Fruit fly (Drosophila melanogaster) whole organism, embryonic: ENCODE measurements around the gene CG33111.

Experiments
- Ada2b ChIP-seq: fragments of 200-800 bp; sonication (Bioruptor generic); IDR thresholded peaks from 2 replicates; pipeline ENCODE4 v1.3.6; 2022; ENCODE audit warnings: missing biosample characterization, missing genetic modification characterization
- Bdp1 ChIP-seq: fragments of 200-800 bp; sonication (Bioruptor generic); optimal IDR thresholded peaks from 3 replicates; lab custom pipeline; 2016; ENCODE audit warnings: missing biosample characterization, missing genetic modification characterization
- CG1024 ChIP-seq: fragments of 200-800 bp; sonication (Bioruptor generic); IDR thresholded peaks from 2 replicates; pipeline ENCODE4 v1.3.6; 2022; ENCODE audit warnings: missing biosample characterization, missing genetic modification characterization
- CG12236 ChIP-seq: fragments of 200-800 bp; sonication (Bioruptor generic); optimal IDR thresholded peaks from 2 replicates; lab custom pipeline; 2016; ENCODE audit warnings: missing biosample characterization, missing genetic modification characterization
- CG12744 ChIP-seq: fragments of 200-800 bp; sonication (Bioruptor generic); optimal IDR thresholded peaks from 2 replicates; lab custom pipeline; 2016; ENCODE audit warnings: missing biosample characterization, missing genetic modification characterization
- CG14014 ChIP-seq: fragments of 200-800 bp; sonication (Bioruptor generic); IDR thresholded peaks from 2 replicates; pipeline ENCODE4 v1.3.6; 2022; ENCODE audit warnings: missing biosample characterization, missing genetic modification characterization
- CG14860 ChIP-seq: fragments of 200-800 bp; sonication (Bioruptor generic); IDR thresholded peaks from 3 replicates; pipeline ENCODE4 v1.3.6; 2022; ENCODE audit warnings: missing biosample characterization, missing genetic modification characterization; ENCODE audit not compliant: partially characterized antibody
- CG15011 ChIP-seq: fragments of 200-800 bp; sonication (Bioruptor generic); optimal IDR thresholded peaks from 3 replicates; lab custom pipeline; 2018; ENCODE audit warnings: missing biosample characterization, mild to moderate bottlenecking, missing genetic modification characterization
- CG15479 ChIP-seq: fragments of 200-800 bp; sonication (Bioruptor generic); optimal IDR thresholded peaks from 3 replicates; lab custom pipeline; 2019; ENCODE audit warnings: missing biosample characterization, mild to moderate bottlenecking, missing genetic modification characterization, moderate library complexity
- CG1602 ChIP-seq: fragments of 200-800 bp; sonication (Bioruptor generic); optimal IDR thresholded peaks from 3 replicates; lab custom pipeline; 2016; ENCODE audit warnings: missing biosample characterization, missing genetic modification characterization
- CG17186 ChIP-seq: fragments of 200-800 bp; sonication (Bioruptor generic); optimal IDR thresholded peaks from 3 replicates; lab custom pipeline; 2017; ENCODE audit warnings: missing biosample characterization, missing genetic modification reagents, missing genetic modification characterization
- CG30020 ChIP-seq: fragments of 200-800 bp; optimal IDR thresholded peaks from 2 replicates; lab custom pipeline; 2019; ENCODE audit warnings: missing biosample characterization, mild to moderate bottlenecking, missing genetic modification characterization, moderate library complexity
- CG30431 ChIP-seq: fragments of 200-800 bp; sonication (Bioruptor generic); optimal IDR thresholded peaks from 2 replicates; lab custom pipeline; 2017; ENCODE audit warnings: missing biosample characterization, missing genetic modification characterization
- CG31365 ChIP-seq: fragments of 200-800 bp; sonication (Bioruptor generic); optimal IDR thresholded peaks from 2 replicates; lab custom pipeline; 2018; ENCODE audit warnings: missing biosample characterization, mild to moderate bottlenecking, missing genetic modification characterization
- CG34376 ChIP-seq: fragments of 200-800 bp; sonication (Bioruptor generic); optimal IDR thresholded peaks from 2 replicates; lab custom pipeline; 2018; ENCODE audit warnings: missing biosample characterization, mild to moderate bottlenecking, missing genetic modification characterization
- CG4424 ChIP-seq: fragments of 200-800 bp; sonication (Bioruptor generic); optimal IDR thresholded peaks from 3 replicates; lab custom pipeline; 2016; ENCODE audit warnings: missing biosample characterization, missing genetic modification characterization
- CG9727 ChIP-seq: fragments of 200-800 bp; sonication (Bioruptor generic); optimal IDR thresholded peaks from 3 replicates; lab custom pipeline; 2017; ENCODE audit warnings: missing biosample characterization, mild to moderate bottlenecking, missing genetic modification characterization
- Gug ChIP-seq: fragments of 200-800 bp; sonication (Bioruptor generic); IDR thresholded peaks from 4 replicates; pipeline ENCODE4 v1.3.6; 2022; ENCODE audit warnings: missing biosample characterization, missing genetic modification characterization
- MBD-R2 ChIP-seq: fragments of 200-800 bp; sonication (Bioruptor generic); IDR thresholded peaks from 2 replicates; pipeline ENCODE4 v1.3.6; 2022; ENCODE audit warnings: missing biosample characterization, missing genetic modification characterization
- Mad ChIP-seq: fragments of 200-800 bp; sonication (Bioruptor generic); optimal IDR thresholded peaks from 2 replicates; lab custom pipeline; 2016; ENCODE audit warnings: missing biosample characterization, missing genetic modification characterization
- Myb ChIP-seq: fragments of 200-800 bp; sonication (Bioruptor generic); optimal IDR thresholded peaks from 2 replicates; lab custom pipeline; 2016; ENCODE audit warnings: missing biosample characterization, missing genetic modification characterization
- PHDP ChIP-seq: fragments of 200-800 bp; sonication (Bioruptor generic); optimal IDR thresholded peaks from 3 replicates; lab custom pipeline; 2018; ENCODE audit warnings: missing biosample characterization, mild to moderate bottlenecking, missing genetic modification characterization, moderate library complexity
- Pdp1 ChIP-seq, 2 experiments: fragments of 200-800 bp; sonication (Bioruptor generic); optimal IDR thresholded peaks; 3 replicates each; lab custom pipeline; 2016; ENCODE audit warnings: missing biosample characterization in 2 of 2, missing genetic modification characterization in 2 of 2, mild to moderate bottlenecking in 1 of 2, moderate library complexity in 1 of 2
- Scr ChIP-seq: fragments of 200-800 bp; sonication (Bioruptor generic); IDR thresholded peaks from 2 replicates; pipeline ENCODE4 v1.3.6; 2022; ENCODE audit warnings: missing biosample characterization, missing genetic modification characterization; ENCODE audit not compliant: partially characterized antibody
- Sry-β ChIP-seq: fragments of 200-800 bp; sonication (Bioruptor generic); optimal IDR thresholded peaks from 2 replicates; lab custom pipeline; 2018; ENCODE audit warnings: missing biosample characterization, mild to moderate bottlenecking, missing genetic modification characterization, moderate library complexity
- bab2 ChIP-seq: fragments of 200-800 bp; sonication (Bioruptor generic); optimal IDR thresholded peaks from 2 replicates; lab custom pipeline; 2016; ENCODE audit warnings: missing biosample characterization, missing genetic modification characterization
- chn ChIP-seq: fragments of 200-800 bp; sonication (Bioruptor generic); optimal IDR thresholded peaks from 2 replicates; lab custom pipeline; 2016; ENCODE audit warnings: missing biosample characterization, missing genetic modification characterization
- da ChIP-seq: fragments of 200-800 bp; sonication (Bioruptor generic); optimal IDR thresholded peaks from 2 replicates; lab custom pipeline; 2016; ENCODE audit warnings: missing biosample characterization, missing genetic modification characterization
- dpn ChIP-seq, 2 experiments: fragments of 200-800 bp; sonication (Bioruptor generic); optimal IDR thresholded peaks; 3 replicates each; lab custom pipeline; 2016; ENCODE audit warnings: missing biosample characterization in 2 of 2, missing genetic modification characterization in 2 of 2
- emc ChIP-seq: fragments of 200-800 bp; sonication (Bioruptor generic); optimal IDR thresholded peaks from 2 replicates; lab custom pipeline; 2016; ENCODE audit warnings: missing biosample characterization, missing genetic modification characterization
- ewg ChIP-seq: fragments of 200-800 bp; sonication (Bioruptor generic); optimal IDR thresholded peaks from 3 replicates; lab custom pipeline; 2017; ENCODE audit warnings: mild to moderate bottlenecking, missing biosample characterization, missing genetic modification reagents, missing genetic modification characterization
- eyg ChIP-seq: fragments of 200-800 bp; sonication (Bioruptor generic); optimal IDR thresholded peaks from 3 replicates; lab custom pipeline; 2016; ENCODE audit warnings: missing biosample characterization, missing genetic modification characterization
- knrl ChIP-seq: fragments of 200-800 bp; sonication (Bioruptor generic); IDR thresholded peaks from 3 replicates; pipeline ENCODE4 v1.3.6; 2022; ENCODE audit warnings: missing biosample characterization, missing genetic modification characterization; ENCODE audit not compliant: partially characterized antibody
- nom ChIP-seq: fragments of 200-800 bp; sonication (Bioruptor generic); optimal IDR thresholded peaks from 2 replicates; lab custom pipeline; 2017; ENCODE audit warnings: missing biosample characterization, missing genetic modification characterization, mild to moderate bottlenecking, moderate library complexity, missing genetic modification reagents
- oc ChIP-seq: fragments of 200-800 bp; sonication (Bioruptor generic); optimal IDR thresholded peaks from 2 replicates; lab custom pipeline; 2018; ENCODE audit warnings: missing biosample characterization, mild to moderate bottlenecking, missing genetic modification characterization, moderate library complexity
- otp ChIP-seq: fragments of 200-800 bp; sonication (Bioruptor generic); IDR thresholded peaks from 3 replicates; pipeline ENCODE4, ENCODE4 v1.3.6; 2022; ENCODE audit warnings: missing biosample characterization, missing genetic modification characterization
- pita ChIP-seq: fragments of 200-800 bp; sonication (Bioruptor generic); optimal IDR thresholded peaks from 2 replicates; lab custom pipeline; 2017; ENCODE audit warnings: missing biosample characterization, mild to moderate bottlenecking, missing genetic modification characterization
- pnt ChIP-seq: fragments of 200-800 bp; sonication (Bioruptor generic); optimal IDR thresholded peaks from 3 replicates; lab custom pipeline; 2016; ENCODE audit warnings: missing biosample characterization, missing genetic modification characterization
- ro ChIP-seq: fragments of 200-800 bp; sonication (Bioruptor generic); IDR thresholded peaks from 2 replicates; pipeline ENCODE4 v1.3.6; 2022; ENCODE audit warnings: missing biosample characterization, missing genetic modification characterization
- run ChIP-seq: fragments of 200-800 bp; sonication (Bioruptor generic); optimal IDR thresholded peaks from 3 replicates; lab custom pipeline; 2018; ENCODE audit warnings: missing biosample characterization, mild to moderate bottlenecking, missing genetic modification characterization
- sc ChIP-seq, 3 experiments: fragments of >200 bp in 2 of 3; fragments of 200-800 bp in 1 of 3; sonication (Bioruptor generic) in 1 of 3; optimal IDR thresholded peaks; 2 replicates in 2 of 3; 3 replicates in 1 of 3; lab custom pipeline; 2017; ENCODE audit warnings: mild to moderate bottlenecking in 1 of 3, missing biosample characterization in 1 of 3, missing genetic modification characterization in 1 of 3, missing genetic modification reagents in 1 of 3
- sima ChIP-seq: fragments of 200-800 bp; sonication (Bioruptor generic); optimal IDR thresholded peaks from 2 replicates; lab custom pipeline; 2016; ENCODE audit warnings: missing biosample characterization, missing genetic modification characterization
- sr ChIP-seq: fragments of 200-800 bp; sonication (Bioruptor generic); IDR thresholded peaks from 3 replicates; pipeline ENCODE4 v1.3.6; 2022; ENCODE audit warnings: missing biosample characterization, missing genetic modification characterization
- tio ChIP-seq: fragments of 200-800 bp; sonication (Bioruptor generic); optimal IDR thresholded peaks from 2 replicates; lab custom pipeline; 2017; ENCODE audit warnings: missing biosample characterization, missing genetic modification characterization, inconsistent platforms
- trh ChIP-seq: fragments of 200-800 bp; sonication (Bioruptor generic); optimal IDR thresholded peaks from 2 replicates; lab custom pipeline; 2016; ENCODE audit warnings: missing biosample characterization, missing genetic modification characterization
- unpg ChIP-seq: fragments of 200-800 bp; sonication (Bioruptor generic); optimal IDR thresholded peaks from 3 replicates; lab custom pipeline; 2018; ENCODE audit warnings: missing biosample characterization, mild to moderate bottlenecking, missing genetic modification characterization, moderate library complexity
- vnd ChIP-seq: fragments of 200-800 bp; sonication (Bioruptor generic); IDR thresholded peaks from 3 replicates; pipeline ENCODE4 v1.3.6; 2022; ENCODE audit warnings: missing biosample characterization, missing genetic modification characterization; ENCODE audit not compliant: partially characterized antibody

The CG33111 gene

DNA sequence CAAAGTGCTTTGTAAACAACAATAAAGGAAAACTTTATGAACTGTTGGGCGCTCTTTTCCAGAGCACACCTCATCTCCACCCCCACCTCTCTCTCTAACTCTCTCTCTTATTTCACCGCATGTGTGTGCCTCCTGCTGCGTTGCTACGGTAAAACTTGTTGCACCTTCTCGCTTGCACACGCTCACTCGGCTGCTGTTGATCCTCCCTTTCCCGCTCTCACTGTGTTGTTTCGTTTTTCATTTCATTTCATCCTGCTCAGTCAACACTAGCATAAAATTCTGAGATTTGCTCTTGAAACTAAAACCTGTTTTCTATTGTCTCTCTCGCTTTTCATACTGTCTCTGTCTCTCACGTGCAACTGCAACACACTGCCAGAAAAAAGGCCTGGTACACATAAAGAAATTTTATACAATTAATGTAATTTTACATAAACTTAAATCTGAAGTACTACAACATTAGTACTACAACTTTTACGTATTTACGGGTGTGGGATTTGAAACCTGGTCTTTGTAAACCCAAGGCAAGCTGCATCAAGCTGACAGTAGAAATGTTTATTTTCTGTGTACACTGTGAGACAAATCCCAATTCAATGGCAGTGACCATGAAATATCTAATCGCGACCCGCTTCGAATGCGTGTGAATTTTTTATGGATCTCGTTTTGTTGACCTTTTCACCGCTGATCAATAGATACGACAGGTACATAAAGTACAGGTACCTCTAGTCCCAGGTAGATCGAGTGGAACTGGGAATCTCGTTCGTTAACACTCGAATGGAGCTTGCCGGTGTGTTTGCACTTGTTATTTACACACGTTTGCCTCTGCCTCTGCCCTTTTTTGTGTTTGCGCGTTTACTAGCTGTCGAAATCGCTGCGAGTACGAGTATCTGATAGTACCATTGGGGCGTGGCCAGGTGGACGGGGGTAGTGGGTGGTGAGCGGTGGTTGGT lies 36.3 kb downstream of the CG33111 start (continued):
- TF ChIP-seq sc (optimal IDR thresholded peaks at IDR 0.05; lab: Kevin White, UChicago) (no peak), sc (GFP tag; optimal IDR thresholded peaks at IDR 0.05; lab: Kevin White, UChicago) (peak; percentile 91), CG15479 (peak; percentile 96), CG4424 (peak; percentile 92), CG17186 (GFP tag; lab: Kevin White, UChicago) (peak; percentile 32), CG34376 (GFP tag; lab: Kevin White, UChicago) (peak; percentile 87), CG9727 (peak; percentile 93), bab2 (GFP tag; lab: Kevin White, UChicago) (peak; percentile 78), sr (GFP tag; lab: Robert Waterston, UW) (peak; percentile 16; the same call in 1 of the 3 replicates), CG14860 (GFP tag; lab: Robert Waterston, UW) (no peak), Myb (GFP tag; lab: Kevin White, UChicago) (peak; percentile 42), Scr (GFP tag; lab: Robert Waterston, UW) (no peak), Mad (GFP tag; lab: Kevin White, UChicago) (peak; percentile 73), CG31365 (tag; lab: Kevin White, UChicago) (peak; percentile 72), chn (GFP tag; lab: Kevin White, UChicago) (peak; percentile 78), CG12236 (GFP tag; lab: Kevin White, UChicago) (peak; percentile 77), CG14014 (GFP tag; lab: Robert Waterston, UW) (peak; percentile 61; the same call in 1 of the 2 replicates), CG1602 (GFP tag; lab: Kevin White, UChicago) (peak; percentile 90), MBD-R2 (GFP tag; lab: Robert Waterston, UW) (peak; percentile 32; the same call in 1 of the 2 replicates), CG30020 (tag; lab: Kevin White, UChicago) (peak; percentile 68), run (peak; percentile 70), trh (GFP tag; lab: Kevin White, UChicago) (peak; percentile 75), unpg (GFP tag; lab: Kevin White, UChicago) (peak; percentile 93), Gug (GFP tag; lab: Robert Waterston, UW) (peak; percentile 68; the same call in 3 of the 4 replicates), Bdp1 (peak; percentile 72), oc (tag; lab: Kevin White, UChicago) (peak; percentile 97), eyg (GFP tag; lab: Kevin White, UChicago) (peak; percentile 55), dpn (GFP tag; optimal IDR thresholded peaks at IDR 0.05; lab: Kevin White, UChicago) (peak; percentile 68 to 84), pita (GFP tag; lab: Kevin White, UChicago) (no peak), knrl (no peak), CG15011 (GFP tag; lab: Kevin White, UChicago) (peak; percentile 70), sima (GFP tag; lab: Kevin White, UChicago) (peak; percentile 12), PHDP (peak; percentile 82), Pdp1 (GFP tag; optimal IDR thresholded peaks at IDR 0.05; lab: Kevin White, UChicago) (peak; percentile 76 to 82), vnd (GFP tag; lab: Robert Waterston, UW) (no peak), da (peak; percentile 23), CG1024 (GFP tag; lab: Robert Waterston, UW) (peak; percentile 81), pnt (GFP tag; lab: Kevin White, UChicago) (peak; percentile 81), CG30431 (GFP tag; lab: Kevin White, UChicago) (peak; percentile 92), Sry-β (peak; percentile 71), nom (GFP tag; lab: Kevin White, UChicago) (peak; percentile 46), ewg (GFP tag; lab: Kevin White, UChicago) (peak; percentile 85), ro (GFP tag; lab: Robert Waterston, UW) (peak; percentile 47; the same call in 1 of the 2 replicates), Ada2b (GFP tag; lab: Robert Waterston, UW) (peak; percentile 76), CG12744 (GFP tag; lab: Kevin White, UChicago) (peak; percentile 44), emc (peak; percentile 8), tio (GFP tag; lab: Kevin White, UChicago) (peak; percentile 85), otp (GFP tag; lab: Robert Waterston, UW) (peak; percentile 77)
